Worm (Caenorhabditis elegans) whole organism, early embryonic: Measurements from ENCODE around the gene sek-4.

Experiments used
- B0310.2 ChIP-seq: sonication (generic microtip); optimal IDR thresholded peaks from 2 replicates; lab custom pipeline; 2016; ENCODE audit warnings: mild to moderate bottlenecking, missing genetic modification characterization, missing compliant biosample characterization
- F13C5.2 ChIP-seq: sonication (generic microtip); optimal IDR thresholded peaks from 2 replicates; lab custom pipeline; 2017; ENCODE audit warnings: mild to moderate bottlenecking, missing genetic modification characterization, inconsistent platforms, missing compliant biosample characterization
- aly-1 ChIP-seq: sonication (generic microtip); optimal IDR thresholded peaks from 2 replicates; lab custom pipeline; 2016; ENCODE audit warnings: missing genetic modification characterization, missing compliant biosample characterization
- ama-1 ChIP-seq: fragments of 150-350 bp; optimal IDR thresholded peaks from 2 replicates; lab custom pipeline; 2014
- ceh-13 ChIP-seq: fragments of 200-800 bp; sonication (Bioruptor generic); optimal IDR thresholded peaks from 2 replicates; lab custom pipeline; 2018; ENCODE audit warnings: mild to moderate bottlenecking, missing genetic modification characterization, missing compliant biosample characterization
- ets-7 ChIP-seq: sonication (generic microtip); optimal IDR thresholded peaks from 2 replicates; lab custom pipeline; 2016; ENCODE audit warnings: missing genotype, missing genetic modification characterization, missing compliant biosample characterization
- hmbx-1 ChIP-seq: sonication (generic microtip); optimal IDR thresholded peaks from 2 replicates; lab custom pipeline; 2016; ENCODE audit warnings: mild to moderate bottlenecking, missing genetic modification characterization, missing compliant biosample characterization
- hmg-4 ChIP-seq: fragments of 200-800 bp; sonication (Bioruptor generic); optimal IDR thresholded peaks from 2 replicates; lab custom pipeline; 2018; ENCODE audit warnings: mild to moderate bottlenecking, missing genetic modification characterization, missing compliant biosample characterization
- hnd-1 ChIP-seq: sonication (generic microtip); optimal IDR thresholded peaks from 2 replicates; lab custom pipeline; 2016; ENCODE audit warnings: missing genetic modification characterization, missing compliant biosample characterization
- sea-1 ChIP-seq: fragments of 200-800 bp; sonication (Bioruptor generic); conservative IDR thresholded peaks from 2 replicates; pipeline ENCODE4 v1.3.6; 2022; ENCODE audit warnings: missing genetic modification characterization, missing compliant biosample characterization
- tbx-11 ChIP-seq: fragments of 200-800 bp; sonication (Bioruptor generic); IDR thresholded peaks from 2 replicates; pipeline ENCODE4 v1.3.6; 2022; ENCODE audit warnings: missing genetic modification characterization, missing compliant biosample characterization
- tbx-37 ChIP-seq: fragments of 200-800 bp; sonication (Bioruptor generic); conservative IDR thresholded peaks from 2 replicates; pipeline ENCODE4 v1.3.6; 2022; ENCODE audit warnings: missing genetic modification reagents, missing genetic modification characterization, missing compliant biosample characterization
- tra-4 ChIP-seq: sonication (generic microtip); optimal IDR thresholded peaks from 2 replicates; lab custom pipeline; 2017; ENCODE audit warnings: missing genetic modification characterization, missing compliant biosample characterization

- TF ChIP-seq hmg-4 (GFP tag; lab: Kevin White, UChicago) (no peak), ceh-13 (no peak), ama-1 (lab: Kevin White, UChicago) (no peak), tra-4 (tag; lab: Kevin White, UChicago) (no peak), hnd-1 (tag; lab: Kevin White, UChicago) (no peak), ets-7 (no peak), F13C5.2 (tag; lab: Kevin White, UChicago) (no peak), tbx-37 (no peak), tbx-11 (GFP tag; lab: Robert Waterston, UW) (no peak), hmbx-1 (tag; lab: Kevin White, UChicago) (no peak), sea-1 (GFP tag; lab: Robert Waterston, UW) (no peak), aly-1 (tag; lab: Kevin White, UChicago) (no peak), B0310.2 (tag; lab: Kevin White, UChicago) (no peak)
These were observed 2.4 kb downstream of the sek-4 start, which contains the start of gene sek-5 for ce11 chrX:5377307-5377706.
